Fruit fly (Drosophila melanogaster) whole organism, adult: Measurements from ENCODE around the gene ppk28.

Experiments used
- CG11617 ChIP-seq: fragments of 200-800 bp; sonication (Bioruptor generic); optimal IDR thresholded peaks from 2 replicates; lab custom pipeline; 2017; ENCODE audit warnings: mild to moderate bottlenecking, missing biosample characterization, missing genetic modification reagents, missing genetic modification characterization
- CG5204 ChIP-seq: fragments of 200-800 bp; sonication (Bioruptor generic); optimal IDR thresholded peaks from 2 replicates; lab custom pipeline; 2016; ENCODE audit warnings: missing biosample characterization, missing genetic modification characterization
- Mnt ChIP-seq: fragments of 200-800 bp; sonication (Bioruptor generic); optimal IDR thresholded peaks from 2 replicates; lab custom pipeline; 2016; ENCODE audit warnings: missing biosample characterization, mild to moderate bottlenecking, missing genetic modification characterization
- pad ChIP-seq: fragments of 200-800 bp; sonication (Bioruptor generic); optimal IDR thresholded peaks from 3 replicates; lab custom pipeline; 2017; ENCODE audit warnings: missing biosample characterization, missing genetic modification characterization, mild to moderate bottlenecking, moderate library complexity, missing genetic modification reagents
- toe ChIP-seq: fragments of 200-800 bp; sonication (Bioruptor generic); optimal IDR thresholded peaks from 2 replicates; lab custom pipeline; 2016; ENCODE audit warnings: missing biosample characterization, missing genetic modification characterization

dm6 chrX:16781055-16781454, 24.8 kb upstream of the ppk28 start:
- TF ChIP-seq CG5204 (GFP tag; lab: Kevin White, UChicago) (no peak), Mnt (GFP tag; lab: Kevin White, UChicago) (no peak), pad (GFP tag; lab: Kevin White, UChicago) (no peak), CG11617 (GFP tag; lab: Kevin White, UChicago) (no peak), toe (GFP tag; lab: Kevin White, UChicago) (no peak)
